Worm (Caenorhabditis elegans) whole organism, L1 larva: ENCODE results near the gene W10C6.2.
A peak's percentile ranks its signal among the peaks of the same experiment; 100 is the strongest.

Experiments
- C16A3.4 ChIP-seq: fragments of 150-350 bp; optimal IDR thresholded peaks from 2 replicates; lab custom pipeline; 2014; ENCODE audit warnings: missing biosample characterization, missing genetic modification characterization
- C34B4.2 ChIP-seq: sonication (generic microtip); optimal IDR thresholded peaks from 2 replicates; lab custom pipeline; 2017; ENCODE audit warnings: mild to moderate bottlenecking, missing genetic modification characterization, missing compliant biosample characterization
- F16B12.6 ChIP-seq: fragments of 150-350 bp; optimal IDR thresholded peaks from 2 replicates; lab custom pipeline; 2014; ENCODE audit warnings: missing biosample characterization, missing genetic modification characterization
- Y116A8C.19 ChIP-seq: sonication (generic microtip); optimal IDR thresholded peaks from 2 replicates; lab custom pipeline; 2016; ENCODE audit warnings: missing compliant biosample characterization, missing genetic modification characterization, borderline replicate concordance
- blmp-1 ChIP-seq: fragments of 150-350 bp; optimal IDR thresholded peaks from 2 replicates; lab custom pipeline; 2014; ENCODE audit warnings: missing biosample characterization, missing genetic modification characterization
- ceh-82 ChIP-seq, 3 experiments: fragments of 150-350 bp in 1 of 3; sonication (generic microtip) in 2 of 3; optimal IDR thresholded peaks; 2 replicates each; lab custom pipeline; 2014 to 2017; ENCODE audit warnings: missing biosample characterization in 3 of 3, missing genetic modification characterization in 3 of 3
- dpl-1 ChIP-seq, 3 experiments: fragments of 150-350 bp in 2 of 3; sonication (generic microtip) in 1 of 3; optimal IDR thresholded peaks; 2 replicates each; lab custom pipeline; 2014 to 2017; ENCODE audit warnings: missing biosample characterization in 3 of 3, missing genetic modification characterization in 3 of 3, missing genetic modification reagents in 3 of 3
- dsc-1 ChIP-seq: sonication (generic microtip); optimal IDR thresholded peaks from 2 replicates; lab custom pipeline; 2016; ENCODE audit warnings: mild to moderate bottlenecking, missing genetic modification characterization, missing compliant biosample characterization
- efl-1 ChIP-seq, 4 experiments: fragments of 150-350 bp; optimal IDR thresholded peaks in 3 of 4; peaks in 1 of 4; 1 replicate in 1 of 4; 2 replicates in 3 of 4; lab custom pipeline; 2014; ENCODE audit warnings: missing biosample characterization in 2 of 4, missing genetic modification characterization in 2 of 4, missing genetic modification reagents in 2 of 4
- egl-27 ChIP-seq, 2 experiments: fragments of 150-350 bp in 1 of 2; sonication (generic microtip); optimal IDR thresholded peaks; 3 replicates each; lab custom pipeline; 2017 to 2018; ENCODE audit warnings: missing biosample characterization in 2 of 2, missing genetic modification characterization in 2 of 2, missing genetic modification reagents in 2 of 2
- elt-2 ChIP-seq: sonication (generic microtip); optimal IDR thresholded peaks from 2 replicates; lab custom pipeline; 2016; ENCODE audit warnings: missing genetic modification characterization, mild to moderate bottlenecking, inconsistent platforms, missing compliant biosample characterization, missing genetic modification reagents
- isw-1 ChIP-seq: fragments of 200-800 bp; sonication (Bioruptor generic); IDR thresholded peaks from 2 replicates; pipeline ENCODE4 v1.3.6; 2022; ENCODE audit warnings: missing genetic modification characterization, missing compliant biosample characterization
- lin-14 ChIP-seq: fragments of 200-800 bp; sonication (Bioruptor generic); optimal IDR thresholded peaks from 2 replicates; lab custom pipeline; 2018; ENCODE audit warnings: mild to moderate bottlenecking, missing genetic modification characterization, moderate library complexity, missing compliant biosample characterization
- lin-35 ChIP-seq, 2 experiments: fragments of 150-350 bp; optimal IDR thresholded peaks; 2 replicates each; lab custom pipeline; 2014; ENCODE audit warnings: missing biosample characterization in 2 of 2, missing genetic modification characterization in 2 of 2, missing genetic modification reagents in 2 of 2
- lin-39 ChIP-seq: fragments of 150-350 bp; optimal IDR thresholded peaks from 2 replicates; lab custom pipeline; 2014; ENCODE audit warnings: missing biosample characterization, missing genetic modification reagents, missing genetic modification characterization
- lir-3 ChIP-seq: sonication (generic microtip); optimal IDR thresholded peaks from 2 replicates; lab custom pipeline; 2016; ENCODE audit warnings: mild to moderate bottlenecking, missing genetic modification characterization, moderate library complexity, missing compliant biosample characterization; ENCODE audit not compliant: poor library complexity
- lsy-2 ChIP-seq, 2 experiments: fragments of 150-350 bp; optimal IDR thresholded peaks; 2 replicates each; lab custom pipeline; 2014; ENCODE audit warnings: missing biosample characterization in 2 of 2, missing genetic modification characterization in 2 of 2
- mab-9 ChIP-seq: fragments of 200-800 bp; sonication (Bioruptor generic); IDR thresholded peaks from 2 replicates; pipeline ENCODE4 v1.3.6; 2022; ENCODE audit warnings: missing genetic modification reagents, missing genetic modification characterization, missing compliant biosample characterization
- mdl-1 ChIP-seq, 2 experiments: fragments of 150-350 bp; optimal IDR thresholded peaks; 2 replicates each; lab custom pipeline; 2014 to 2017; ENCODE audit warnings: missing biosample characterization in 2 of 2, missing genetic modification characterization in 2 of 2, inconsistent platforms in 1 of 2
- mep-1 ChIP-seq: fragments of 150-350 bp; optimal IDR thresholded peaks from 2 replicates; lab custom pipeline; 2014; ENCODE audit warnings: missing biosample characterization, missing genetic modification characterization
- nhr-19 ChIP-seq: fragments of 200-800 bp; sonication (Bioruptor generic); conservative IDR thresholded peaks from 2 replicates; pipeline ENCODE4 v1.3.6; 2022; ENCODE audit warnings: missing genetic modification characterization, missing compliant biosample characterization
- nhr-20 ChIP-seq: sonication (generic microtip); optimal IDR thresholded peaks from 2 replicates; lab custom pipeline; 2016; ENCODE audit warnings: mild to moderate bottlenecking, missing genetic modification characterization, missing compliant biosample characterization
- nhr-47 ChIP-seq: sonication (generic microtip); optimal IDR thresholded peaks from 2 replicates; lab custom pipeline; 2016; ENCODE audit warnings: mild to moderate bottlenecking, missing genetic modification characterization, moderate library complexity, missing compliant biosample characterization
- nhr-71 ChIP-seq: sonication (generic microtip); optimal IDR thresholded peaks from 2 replicates; lab custom pipeline; 2016; ENCODE audit warnings: mild to moderate bottlenecking, missing genetic modification characterization, moderate library complexity, missing compliant biosample characterization
- nhr-85 ChIP-seq: sonication (generic microtip); peaks from one replicate; lab custom pipeline; 2016; ENCODE audit warnings: missing genetic modification characterization, inconsistent platforms, missing compliant biosample characterization
- nhr-90 ChIP-seq: sonication (generic microtip); optimal IDR thresholded peaks from 2 replicates; lab custom pipeline; 2016; ENCODE audit warnings: mild to moderate bottlenecking, missing genetic modification characterization, missing compliant biosample characterization; ENCODE audit not compliant: poor library complexity
- pax-3 ChIP-seq: fragments of 200-800 bp; sonication (Bioruptor generic); optimal IDR thresholded peaks from 2 replicates; lab custom pipeline; 2018; ENCODE audit warnings: mild to moderate bottlenecking, missing genetic modification characterization, moderate library complexity, missing compliant biosample characterization
- pqm-1 ChIP-seq: sonication (generic microtip); optimal IDR thresholded peaks from 3 replicates; lab custom pipeline; 2017; ENCODE audit warnings: missing biosample characterization, missing genetic modification characterization
- rnt-1 ChIP-seq: sonication (generic microtip); optimal IDR thresholded peaks from 2 replicates; lab custom pipeline; 2016; ENCODE audit warnings: mild to moderate bottlenecking, missing genetic modification characterization, moderate library complexity, missing compliant biosample characterization
- skn-1 ChIP-seq: fragments of 150-350 bp; optimal IDR thresholded peaks from 2 replicates; lab custom pipeline; 2014; ENCODE audit warnings: missing biosample characterization, missing genetic modification characterization
- snu-23 ChIP-seq: sonication (generic microtip); optimal IDR thresholded peaks from 2 replicates; lab custom pipeline; 2016; ENCODE audit warnings: missing genetic modification characterization, missing compliant biosample characterization
- sptf-1 ChIP-seq: fragments of 150-350 bp; optimal IDR thresholded peaks from 2 replicates; lab custom pipeline; 2014; ENCODE audit warnings: missing biosample characterization, missing genetic modification characterization
- swsn-7 ChIP-seq: sonication (generic microtip); optimal IDR thresholded peaks from 2 replicates; lab custom pipeline; 2016; ENCODE audit warnings: missing genetic modification characterization, missing compliant biosample characterization
- tbx-2 ChIP-seq: sonication (generic microtip); optimal IDR thresholded peaks from 2 replicates; lab custom pipeline; 2016; ENCODE audit warnings: missing genetic modification characterization, missing compliant biosample characterization
- tlp-1 ChIP-seq: fragments of 150-350 bp; optimal IDR thresholded peaks from 2 replicates; lab custom pipeline; 2014; ENCODE audit warnings: missing biosample characterization, missing genetic modification characterization
- unc-30 ChIP-seq: sonication (generic microtip); optimal IDR thresholded peaks from 2 replicates; lab custom pipeline; 2017; ENCODE audit warnings: missing biosample characterization, missing genetic modification characterization
- unc-86 ChIP-seq: sonication (generic microtip); optimal IDR thresholded peaks from 2 replicates; lab custom pipeline; 2016; ENCODE audit warnings: missing genetic modification characterization, missing compliant biosample characterization
- xbp-1 ChIP-seq: sonication (generic microtip); optimal IDR thresholded peaks from 2 replicates; lab custom pipeline; 2016; ENCODE audit warnings: missing genetic modification characterization, missing compliant biosample characterization
- ztf-4 ChIP-seq: fragments of 150-350 bp; optimal IDR thresholded peaks from 2 replicates; lab custom pipeline; 2014; ENCODE audit warnings: missing biosample characterization, missing genetic modification characterization

The W10C6.2 gene

DNA sequence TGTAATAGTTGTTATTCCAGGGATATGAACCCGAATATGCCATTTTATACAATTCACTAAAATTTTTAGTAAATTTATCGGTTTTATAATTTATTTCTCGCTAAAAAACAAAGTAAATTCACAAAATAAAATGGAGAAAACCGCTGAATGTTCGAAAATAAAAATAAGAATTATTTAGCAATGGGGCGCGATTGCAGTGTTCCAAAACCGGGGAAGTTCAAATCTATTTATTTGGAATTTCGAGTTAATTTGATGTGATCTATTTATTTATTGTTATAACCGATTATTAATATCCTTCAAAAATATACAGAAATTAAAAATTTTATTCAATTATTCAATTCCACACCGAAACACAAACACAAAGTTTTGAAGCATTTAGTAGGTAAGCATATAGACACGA, 10.8 kb upstream of the W10C6.2 start, which contains the start of gene F40F8.11:
Gene F40F8.11 (minus strand): TSS at position 49 of the 400 bp plus-strand sequence.
- TF ChIP-seq swsn-7 (tag; lab: Kevin White, UChicago) = peak; percentile 20
- peak; percentile 26 for TF ChIP-seq tbx-2 (tag; lab: Kevin White, UChicago)
- TF ChIP-seq C16A3.4 = peak; percentile 62
- peak; percentile 2 for TF ChIP-seq lir-3 (tag; lab: Kevin White, UChicago)
- TF ChIP-seq F16B12.6 (tag; lab: Kevin White, UChicago) = no peak
- TF ChIP-seq ceh-82 (tag; optimal IDR thresholded peaks at IDR 0.05; lab: Kevin White, UChicago) = peak in 1 of 3 experiments; percentile 11
- TF ChIP-seq ztf-4 = no peak
- TF ChIP-seq blmp-1 (tag; lab: Kevin White, UChicago) = peak; percentile 35
- TF ChIP-seq isw-1 = 0 out of 2 replicates have a peak, but pooled peaks have one; percentile 1
- TF ChIP-seq tlp-1 (tag; lab: Kevin White, UChicago) = no peak
- TF ChIP-seq nhr-47 (tag; lab: Kevin White, UChicago) = peak; percentile 53
- no peak for TF ChIP-seq pax-3 (tag; lab: Kevin White, UChicago)
- TF ChIP-seq nhr-71 (tag; lab: Kevin White, UChicago) = peak; percentile 59
- peak; percentile 49 to 88 for TF ChIP-seq efl-1 (optimal IDR thresholded peaks at IDR 0.05; lab: Kevin White, UChicago)
- peak; percentile 90 to 99 for TF ChIP-seq efl-1 (GFP tag; optimal IDR thresholded peaks at IDR 0.05 in 1 of 2; lab: Kevin White, UChicago)
- peak; percentile 66 to 78 for TF ChIP-seq lsy-2 (tag; optimal IDR thresholded peaks at IDR 0.05; lab: Kevin White, UChicago)
- TF ChIP-seq pqm-1 (tag; lab: Kevin White, UChicago) = no peak
- peak; percentile 8 for TF ChIP-seq lin-39 (tag; lab: Kevin White, UChicago)
- peak; percentile 76 for TF ChIP-seq nhr-85 (tag; lab: Kevin White, UChicago)
- TF ChIP-seq sptf-1 (tag; lab: Kevin White, UChicago) = no peak
- TF ChIP-seq mep-1 (tag; lab: Kevin White, UChicago) = peak; percentile 56
- peak; percentile 55 for TF ChIP-seq snu-23
- TF ChIP-seq dsc-1 (tag; lab: Kevin White, UChicago) = peak; percentile 30
- peak; percentile 24 for TF ChIP-seq rnt-1 (tag; lab: Kevin White, UChicago)
- peak; percentile 39 for TF ChIP-seq nhr-20
- TF ChIP-seq egl-27 (tag; optimal IDR thresholded peaks at IDR 0.05; lab: Kevin White, UChicago) = no peak
- TF ChIP-seq lin-14 = peak; percentile 43
- no peak for TF ChIP-seq C34B4.2 (tag; lab: Kevin White, UChicago)
- TF ChIP-seq elt-2 (tag; lab: Kevin White, UChicago) = peak; percentile 22
- TF ChIP-seq Y116A8C.19 (tag; lab: Kevin White, UChicago) = no peak
- TF ChIP-seq unc-86 (tag; lab: Kevin White, UChicago) = peak; percentile 3
- TF ChIP-seq xbp-1 = peak; percentile 21
- peak; percentile 80 to 91 (median 88) for TF ChIP-seq dpl-1 (GFP tag; optimal IDR thresholded peaks at IDR 0.05; lab: Kevin White, UChicago)
- peak; percentile 28; the same call in 1 of the 2 replicates for TF ChIP-seq nhr-19 (GFP tag; lab: Robert Waterston, UW)
- peak; percentile 57 for TF ChIP-seq skn-1
- TF ChIP-seq lin-35 (GFP tag; optimal IDR thresholded peaks at IDR 0.05; lab: Kevin White, UChicago) = peak; percentile 89 to 95

DNA sequence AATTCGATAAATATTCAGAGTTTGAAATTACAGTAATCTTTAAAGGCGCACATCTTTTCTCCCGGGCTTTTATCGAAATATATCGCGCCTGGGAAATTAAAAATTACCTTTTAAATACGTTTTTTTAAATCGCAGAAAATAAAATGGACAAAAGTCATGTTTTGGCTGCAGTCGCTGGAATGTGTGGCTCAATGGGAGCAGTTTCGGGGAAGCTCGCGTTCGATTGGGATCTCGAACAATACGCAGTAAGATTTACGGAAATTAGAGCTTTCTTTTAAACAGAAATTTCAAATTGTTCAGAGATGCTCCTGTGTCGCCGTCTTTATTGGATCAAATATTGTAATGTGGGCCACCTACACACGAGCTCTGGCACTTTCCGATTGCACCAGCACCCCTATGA, 7.8 kb upstream of the W10C6.2 start, which contains the start of gene F40F8.12:
Gene F40F8.12 (plus strand): TSS at position 301 of the 400 bp plus-strand sequence.
- TF ChIP-seq nhr-90 (no peak), mdl-1 (tag; optimal IDR thresholded peaks at IDR 0.05; lab: Kevin White, UChicago) (no peak), lin-35 (GFP tag; optimal IDR thresholded peaks at IDR 0.05; lab: Kevin White, UChicago) (no peak), ztf-4 (no peak), unc-30 (tag; lab: Kevin White, UChicago) (no peak), rnt-1 (tag; lab: Kevin White, UChicago) (no peak), mab-9 (GFP tag; lab: Robert Waterston, UW) (no peak), lir-3 (tag; lab: Kevin White, UChicago) (no peak)
